Fruit fly (Drosophila melanogaster) S2 (cell line): ENCODE data around the gene stv.

Experiments used
- CG8478 ChIP-seq: fragments of >200 bp; optimal IDR thresholded peaks from 2 replicates; lab custom pipeline; 2018
- CTCF ChIP-seq, 2 experiments: fragments of >200 bp; optimal IDR thresholded peaks; 2 replicates each; lab custom pipeline; 2018

DNA sequence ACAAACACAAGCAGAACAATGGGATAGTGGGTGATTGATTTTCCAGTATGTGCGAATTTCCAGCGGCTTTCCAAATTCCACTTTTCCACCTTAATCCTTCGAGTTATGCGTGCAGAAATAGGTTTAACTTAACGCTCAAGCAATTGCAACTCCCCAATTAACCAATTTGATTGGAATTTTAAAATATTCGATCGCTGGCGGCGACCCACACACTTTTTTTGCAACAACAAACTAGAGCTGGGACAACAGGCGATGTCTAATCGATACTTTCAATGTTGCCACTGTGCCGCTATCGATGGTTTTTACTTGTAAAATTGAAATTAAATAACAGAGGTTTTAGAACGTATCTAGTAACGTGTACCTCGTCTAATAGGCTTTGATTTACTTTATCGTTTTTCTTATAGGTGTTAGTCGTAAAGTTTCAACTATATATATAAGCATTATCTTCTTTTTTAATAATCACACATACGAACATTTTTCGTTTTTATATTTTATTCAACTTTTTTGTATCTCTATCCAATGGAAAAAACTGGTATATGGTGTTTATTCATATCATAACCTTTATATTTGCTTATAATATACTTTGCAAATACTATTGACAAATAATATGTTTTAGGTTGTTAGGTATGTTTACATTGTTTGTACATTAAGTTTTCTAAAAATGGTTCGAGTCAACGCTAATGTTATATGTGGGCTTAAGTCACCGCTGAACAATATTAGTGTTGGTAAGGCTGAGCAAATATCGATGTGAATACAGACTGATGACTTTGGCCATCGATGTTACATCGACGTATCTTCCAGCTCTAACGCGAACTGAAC, 8.9 kb downstream of the stv start, which contains the start of the genes Abp1 and Tgi:
- TF ChIP-seq CTCF (optimal IDR thresholded peaks at IDR 0.05; lab: Kevin White, UChicago) (peak; percentile 58 to 59), CG8478 (no peak)
